Fruit fly (Drosophila melanogaster) whole organism, pupa: ENCODE data around the gene AnxB9.

ENCODE experiments used
- CG10348 ChIP-seq: fragments of 200-800 bp; sonication (Bioruptor generic); IDR thresholded peaks from 2 replicates; pipeline ENCODE4 v1.3.6; 2022; ENCODE audit warnings: missing biosample characterization, missing genetic modification characterization
- CG12605 ChIP-seq: fragments of 200-800 bp; sonication (Bioruptor generic); IDR thresholded peaks from 2 replicates; pipeline ENCODE4 v1.3.6; 2022; ENCODE audit warnings: missing biosample characterization, missing genetic modification characterization
- CG13204 ChIP-seq: fragments of 200-800 bp; sonication (Bioruptor generic); optimal IDR thresholded peaks from 2 replicates; lab custom pipeline; 2018; ENCODE audit warnings: missing biosample characterization, mild to moderate bottlenecking, missing genetic modification characterization, moderate library complexity
- CG14655 ChIP-seq: fragments of 200-800 bp; sonication (Bioruptor generic); optimal IDR thresholded peaks from 3 replicates; lab custom pipeline; 2017; ENCODE audit warnings: mild to moderate bottlenecking, missing biosample characterization, missing genetic modification reagents, missing genetic modification characterization
- CG15710 ChIP-seq: fragments of 200-800 bp; sonication (Bioruptor generic); optimal IDR thresholded peaks from 2 replicates; lab custom pipeline; 2018; ENCODE audit warnings: missing biosample characterization, mild to moderate bottlenecking, missing genetic modification characterization, moderate library complexity
- CG17806 ChIP-seq: fragments of 200-800 bp; sonication (Bioruptor generic); optimal IDR thresholded peaks from 2 replicates; lab custom pipeline; 2018; ENCODE audit warnings: missing biosample characterization, mild to moderate bottlenecking, missing genetic modification characterization, moderate library complexity
- CG32121 ChIP-seq: fragments of 200-800 bp; sonication (Bioruptor generic); IDR thresholded peaks from 2 replicates; pipeline ENCODE4 v1.3.6; 2022; ENCODE audit warnings: missing biosample characterization, missing genetic modification characterization
- CG34367 ChIP-seq: fragments of 200-800 bp; sonication (Bioruptor generic); optimal IDR thresholded peaks from 2 replicates; lab custom pipeline; 2018; ENCODE audit warnings: missing biosample characterization, mild to moderate bottlenecking, missing genetic modification characterization
- CG4496 ChIP-seq: fragments of 200-800 bp; sonication (Bioruptor generic); IDR thresholded peaks from 3 replicates; pipeline ENCODE4 v1.3.6; 2022; ENCODE audit warnings: missing biosample characterization, missing genetic modification characterization
- CG8159 ChIP-seq: fragments of 200-800 bp; sonication (Bioruptor generic); optimal IDR thresholded peaks from 3 replicates; lab custom pipeline; 2018; ENCODE audit warnings: missing biosample characterization, mild to moderate bottlenecking, missing genetic modification characterization, moderate library complexity
- CG8301 ChIP-seq: fragments of 200-800 bp; sonication (Bioruptor generic); optimal IDR thresholded peaks from 2 replicates; lab custom pipeline; 2018; ENCODE audit warnings: missing biosample characterization, mild to moderate bottlenecking, missing genetic modification characterization
- CG9948 ChIP-seq: fragments of 200-800 bp; sonication (Bioruptor generic); optimal IDR thresholded peaks from 2 replicates; lab custom pipeline; 2018; ENCODE audit warnings: missing biosample characterization, mild to moderate bottlenecking, missing genetic modification characterization, moderate library complexity
- D1 ChIP-seq: fragments of 200-800 bp; sonication (Bioruptor generic); optimal IDR thresholded peaks from 2 replicates; lab custom pipeline; 2018; ENCODE audit warnings: missing biosample characterization, mild to moderate bottlenecking, missing genetic modification characterization, moderate library complexity
- EcR ChIP-seq: fragments of 200-800 bp; sonication (Bioruptor generic); optimal IDR thresholded peaks from 3 replicates; lab custom pipeline; 2019; ENCODE audit warnings: missing biosample characterization, missing genetic modification characterization, mild to moderate bottlenecking, moderate library complexity, missing genetic modification reagents
- Ets98B ChIP-seq: fragments of 200-800 bp; sonication (Bioruptor generic); IDR thresholded peaks from 2 replicates; pipeline ENCODE4 v1.3.6; 2022; ENCODE audit warnings: missing biosample characterization, missing genetic modification characterization
- Pif1A ChIP-seq: fragments of 200-800 bp; sonication (Bioruptor generic); optimal IDR thresholded peaks from 3 replicates; lab custom pipeline; 2016; ENCODE audit warnings: missing biosample characterization, missing genetic modification characterization
- Pif1B ChIP-seq: fragments of 200-800 bp; sonication (Bioruptor generic); optimal IDR thresholded peaks from 3 replicates; lab custom pipeline; 2016; ENCODE audit warnings: missing biosample characterization, missing genetic modification characterization
- Snoo ChIP-seq: fragments of 200-800 bp; sonication (Bioruptor generic); optimal IDR thresholded peaks from 3 replicates; lab custom pipeline; 2017; ENCODE audit warnings: missing biosample characterization, mild to moderate bottlenecking, missing genetic modification characterization, inconsistent platforms
- fd96Ca ChIP-seq: fragments of 200-800 bp; sonication (Bioruptor generic); IDR thresholded peaks from 3 replicates; pipeline ENCODE4 v1.3.6; 2022; ENCODE audit warnings: missing biosample characterization, missing genetic modification characterization
- gl ChIP-seq: fragments of 200-800 bp; sonication (Bioruptor generic); optimal IDR thresholded peaks from 2 replicates; lab custom pipeline; 2018; ENCODE audit warnings: missing biosample characterization, mild to moderate bottlenecking, missing genetic modification characterization
- rn ChIP-seq: fragments of 200-800 bp; sonication (Bioruptor generic); IDR thresholded peaks from 2 replicates; pipeline ENCODE4 v1.3.6; 2022; ENCODE audit warnings: missing biosample characterization, missing genetic modification characterization

Gene AnxB9

DNA sequence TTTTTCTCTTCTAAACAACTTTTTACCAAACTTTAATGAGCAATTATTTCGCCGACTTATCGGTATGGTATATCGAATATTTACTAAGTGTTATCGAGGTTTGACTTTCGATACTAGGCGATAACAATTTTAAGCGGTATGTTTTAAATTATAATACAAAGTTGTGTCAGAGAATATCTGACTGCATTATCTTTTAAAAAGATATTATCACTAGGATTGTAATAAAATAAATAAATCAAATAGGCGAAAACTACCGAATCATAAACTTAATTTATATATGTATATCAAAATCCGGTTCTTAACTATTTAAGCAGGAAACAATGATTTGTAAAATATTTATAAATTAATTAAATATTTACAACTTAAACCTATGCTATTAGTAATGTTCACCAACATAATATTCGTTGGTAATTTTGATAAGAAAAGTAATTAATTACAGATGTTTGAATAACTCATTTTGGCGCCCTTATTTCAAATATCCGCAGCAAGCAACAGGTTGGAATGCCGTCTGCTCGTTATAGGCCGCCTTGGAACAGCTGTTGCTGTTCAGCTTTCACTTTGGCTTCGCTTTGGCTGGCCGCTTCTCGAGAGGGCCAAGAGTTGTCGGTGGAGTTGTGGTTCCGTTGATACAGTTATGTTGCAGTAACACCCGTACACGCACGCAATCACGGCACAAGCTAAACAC, 43.0 kb downstream of the AnxB9 start, which contains the start of the genes Sec15 and rtet:
Gene Sec15, minus strand, starts transcription at position 66 of the 685 bp plus-strand sequence.
Gene rtet, plus strand, starts transcription at position 540 of the 685 bp plus-strand sequence.
- no peak for TF ChIP-seq CG13204 (GFP tag; lab: Kevin White, UChicago)
- peak; percentile 47 for TF ChIP-seq CG15710 (tag; lab: Kevin White, UChicago)
- TF ChIP-seq CG32121 (GFP tag; lab: Robert Waterston, UW) = peak; percentile 52
- TF ChIP-seq Ets98B (GFP tag; lab: Robert Waterston, UW) = peak; percentile 58
- no peak for TF ChIP-seq Snoo (tag; lab: Kevin White, UChicago)
- TF ChIP-seq CG8159 (tag; lab: Kevin White, UChicago) = no peak
- no peak for TF ChIP-seq D1 (tag; lab: Kevin White, UChicago)
- peak; percentile 66 for TF ChIP-seq fd96Ca (GFP tag; lab: Robert Waterston, UW)
- TF ChIP-seq CG17806 (tag; lab: Kevin White, UChicago) = peak; percentile 6
- no peak for TF ChIP-seq EcR (GFP tag; lab: Kevin White, UChicago)
- no peak for TF ChIP-seq gl (tag; lab: Kevin White, UChicago)
- peak; percentile 27 for TF ChIP-seq CG34367 (tag; lab: Kevin White, UChicago)
- peak; percentile 30 for TF ChIP-seq CG9948 (tag; lab: Kevin White, UChicago)
- TF ChIP-seq CG12605 (GFP tag; lab: Robert Waterston, UW) = peak; percentile 27; the same call in 1 of the 2 replicates
- TF ChIP-seq CG4496 (GFP tag; lab: Robert Waterston, UW) = peak; percentile 63; the same call in 1 of the 3 replicates
- TF ChIP-seq rn (GFP tag; lab: Robert Waterston, UW) = no peak
- no peak for TF ChIP-seq Pif1A (GFP tag; lab: Kevin White, UChicago)
- TF ChIP-seq CG8301 (tag; lab: Kevin White, UChicago) = no peak
- no peak for TF ChIP-seq Pif1B (GFP tag; lab: Kevin White, UChicago)
- no peak for TF ChIP-seq CG14655 (GFP tag; lab: Kevin White, UChicago)
- no peak for TF ChIP-seq CG10348 (GFP tag; lab: Robert Waterston, UW)

DNA sequence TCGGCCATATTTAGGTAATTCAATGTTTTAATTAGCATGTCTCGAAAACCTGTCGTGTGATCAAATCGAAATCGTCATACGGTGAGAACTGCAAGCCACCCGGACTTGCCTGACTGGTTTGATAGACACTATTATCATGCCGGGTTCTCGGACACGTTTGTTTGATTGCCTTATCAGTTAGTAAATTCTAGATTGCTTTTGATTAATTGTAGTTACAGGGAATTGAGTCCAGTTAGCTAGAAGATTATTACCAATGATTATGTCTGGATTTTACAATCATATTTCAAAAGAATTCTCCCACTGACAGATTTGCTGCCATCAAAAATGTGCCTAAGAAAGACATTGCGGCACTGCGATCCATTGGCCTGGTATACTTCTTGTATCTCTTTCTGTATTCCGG, 44.7 kb downstream of the AnxB9 start:
- TF ChIP-seq Pif1B (GFP tag; lab: Kevin White, UChicago) = no peak

DNA sequence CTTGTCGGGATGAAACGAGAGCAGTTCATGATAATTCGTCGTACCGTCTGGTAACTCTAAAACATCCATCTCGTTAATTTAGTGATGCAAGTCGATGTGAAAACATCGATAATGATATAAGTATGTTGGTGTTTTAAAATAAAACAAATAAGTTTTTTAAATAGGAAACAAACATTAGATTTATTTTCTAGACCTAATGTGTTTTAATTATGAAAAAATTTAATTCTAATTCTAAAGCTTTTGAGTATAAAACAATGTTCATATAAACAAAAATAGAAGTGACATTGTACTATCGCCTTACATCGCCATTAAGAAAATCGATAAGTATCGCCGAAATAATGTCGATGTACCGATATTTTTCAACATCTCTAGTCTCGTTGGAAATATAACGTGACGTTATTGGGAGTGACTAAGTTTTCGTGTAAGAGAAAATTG, 46.0 kb downstream of the AnxB9 start, which contains the start of gene Rab11:
Gene Rab11, plus strand, starts transcription at position 363 of the 435 bp plus-strand sequence.
- no peak for TF ChIP-seq CG12605 (GFP tag; lab: Robert Waterston, UW)
- TF ChIP-seq CG8301 (tag; lab: Kevin White, UChicago) = no peak
- no peak for TF ChIP-seq fd96Ca (GFP tag; lab: Robert Waterston, UW)
- no peak for TF ChIP-seq rn (GFP tag; lab: Robert Waterston, UW)
- TF ChIP-seq D1 (tag; lab: Kevin White, UChicago) = no peak
- no peak for TF ChIP-seq CG4496 (GFP tag; lab: Robert Waterston, UW)
- peak; percentile 43 for TF ChIP-seq CG15710 (tag; lab: Kevin White, UChicago)
- TF ChIP-seq Snoo (tag; lab: Kevin White, UChicago) = no peak
- TF ChIP-seq CG9948 (tag; lab: Kevin White, UChicago) = no peak
- no peak for TF ChIP-seq gl (tag; lab: Kevin White, UChicago)
- no peak for TF ChIP-seq CG13204 (GFP tag; lab: Kevin White, UChicago)
- no peak for TF ChIP-seq CG10348 (GFP tag; lab: Robert Waterston, UW)
- TF ChIP-seq EcR (GFP tag; lab: Kevin White, UChicago) = no peak
- TF ChIP-seq Pif1A (GFP tag; lab: Kevin White, UChicago) = no peak
- no peak for TF ChIP-seq CG14655 (GFP tag; lab: Kevin White, UChicago)
- TF ChIP-seq CG17806 (tag; lab: Kevin White, UChicago) = no peak
- no peak for TF ChIP-seq Pif1B (GFP tag; lab: Kevin White, UChicago)
- peak; percentile 39 for TF ChIP-seq CG8159 (tag; lab: Kevin White, UChicago)
- TF ChIP-seq CG34367 (tag; lab: Kevin White, UChicago) = peak; percentile 12
- TF ChIP-seq Ets98B (GFP tag; lab: Robert Waterston, UW) = no peak
- TF ChIP-seq CG32121 (GFP tag; lab: Robert Waterston, UW) = no peak

dm6 chr3R:21111964-21112740, 47.1 kb downstream of the AnxB9 start:
- TF ChIP-seq CG32121 (GFP tag; lab: Robert Waterston, UW) (0 out of 2 replicates have a peak, but pooled peaks have one; percentile 10), Snoo (tag; lab: Kevin White, UChicago) (no peak), EcR (GFP tag; lab: Kevin White, UChicago) (peak; percentile 89), fd96Ca (GFP tag; lab: Robert Waterston, UW) (0 out of 3 replicates have a peak, but pooled peaks have one; percentile 57), CG9948 (tag; lab: Kevin White, UChicago) (peak; percentile 18), CG8159 (tag; lab: Kevin White, UChicago) (peak; percentile 3), CG17806 (tag; lab: Kevin White, UChicago) (peak; percentile 16), CG8301 (tag; lab: Kevin White, UChicago) (peak; percentile 55), CG10348 (GFP tag; lab: Robert Waterston, UW) (no peak), CG13204 (GFP tag; lab: Kevin White, UChicago) (no peak), CG4496 (GFP tag; lab: Robert Waterston, UW) (0 out of 3 replicates have a peak, but pooled peaks have one; percentile 6), Ets98B (GFP tag; lab: Robert Waterston, UW) (peak; percentile 44)
